Fruit fly (Drosophila melanogaster): ENCODE results near the gene CG32983.

CG32983 gene

dm6 chr2L:8843593-8843992 is 22.1 kb upstream of the CG32983 start:
- TF ChIP-seq CG8478 (optimal IDR thresholded peaks at IDR 0.05) (no peak), psq (optimal IDR thresholded peaks at IDR 0.05) (no peak), usp (GFP tag; optimal IDR thresholded peaks at IDR 0.05) (no peak)

- TF ChIP-seq psq (optimal IDR thresholded peaks at IDR 0.05), result no peak
- TF ChIP-seq usp (GFP tag; optimal IDR thresholded peaks at IDR 0.05), result no peak
- TF ChIP-seq EcR (GFP tag; optimal IDR thresholded peaks at IDR 0.05), result no peak
- no peak for TF ChIP-seq Dll (optimal IDR thresholded peaks at IDR 0.05)
- TF ChIP-seq pan (optimal IDR thresholded peaks at IDR 0.05), result no peak
- TF ChIP-seq CG8478 (optimal IDR thresholded peaks at IDR 0.05), result no peak
Observed at dm6 chr2L:8844693-8845092, 21.0 kb upstream of the CG32983 start.

- TF ChIP-seq Dll (optimal IDR thresholded peaks at IDR 0.05), result no peak
- TF ChIP-seq pan (optimal IDR thresholded peaks at IDR 0.05), result no peak
- no peak for TF ChIP-seq psq (optimal IDR thresholded peaks at IDR 0.05)
- TF ChIP-seq EcR (GFP tag; optimal IDR thresholded peaks at IDR 0.05), result no peak
- no peak for TF ChIP-seq usp (GFP tag; optimal IDR thresholded peaks at IDR 0.05)
- no peak for TF ChIP-seq CG8478 (optimal IDR thresholded peaks at IDR 0.05)
Observed at dm6 chr2L:8845931-8846330, 19.7 kb upstream of the CG32983 start.

- TF ChIP-seq Dll (optimal IDR thresholded peaks at IDR 0.05) (no peak), psq (optimal IDR thresholded peaks at IDR 0.05) (no peak), CG8478 (optimal IDR thresholded peaks at IDR 0.05) (no peak), usp (GFP tag; optimal IDR thresholded peaks at IDR 0.05) (no peak)
Observed at dm6 chr2L:8846726-8847554, 18.7 kb upstream of the CG32983 start.

dm6 chr2L:8849170-8849569 is 16.5 kb upstream of the CG32983 start:
- TF ChIP-seq Dll (optimal IDR thresholded peaks at IDR 0.05), result no peak
- no peak for TF ChIP-seq EcR (GFP tag; optimal IDR thresholded peaks at IDR 0.05)
- TF ChIP-seq usp (GFP tag; optimal IDR thresholded peaks at IDR 0.05), result no peak
- no peak for TF ChIP-seq pan (optimal IDR thresholded peaks at IDR 0.05)
- no peak for TF ChIP-seq CG8478 (optimal IDR thresholded peaks at IDR 0.05)
- no peak for TF ChIP-seq psq (optimal IDR thresholded peaks at IDR 0.05)

- no peak for TF ChIP-seq pan (optimal IDR thresholded peaks at IDR 0.05)
- no peak for TF ChIP-seq usp (GFP tag; optimal IDR thresholded peaks at IDR 0.05)
- TF ChIP-seq EcR (GFP tag; optimal IDR thresholded peaks at IDR 0.05), result no peak
- no peak for TF ChIP-seq Dll (optimal IDR thresholded peaks at IDR 0.05)
- no peak for TF ChIP-seq psq (optimal IDR thresholded peaks at IDR 0.05)
- TF ChIP-seq CG8478 (optimal IDR thresholded peaks at IDR 0.05), result no peak
Observed at dm6 chr2L:8851061-8851460, 14.6 kb upstream of the CG32983 start.

dm6 chr2L:8852235-8852634 is 13.4 kb upstream of the CG32983 start:
- no peak for TF ChIP-seq Dll (optimal IDR thresholded peaks at IDR 0.05)
- TF ChIP-seq EcR (GFP tag; optimal IDR thresholded peaks at IDR 0.05), result no peak
- TF ChIP-seq usp (GFP tag; optimal IDR thresholded peaks at IDR 0.05), result no peak

- TF ChIP-seq psq (optimal IDR thresholded peaks at IDR 0.05), result no peak
- TF ChIP-seq usp (GFP tag; optimal IDR thresholded peaks at IDR 0.05), result no peak
- no peak for TF ChIP-seq Dll (optimal IDR thresholded peaks at IDR 0.05)
- no peak for TF ChIP-seq CG8478 (optimal IDR thresholded peaks at IDR 0.05)
- TF ChIP-seq EcR (GFP tag; optimal IDR thresholded peaks at IDR 0.05), result no peak
- TF ChIP-seq pan (optimal IDR thresholded peaks at IDR 0.05), result no peak
Observed at dm6 chr2L:8855482-8855881, 10.2 kb upstream of the CG32983 start.

- TF ChIP-seq usp (GFP tag; optimal IDR thresholded peaks at IDR 0.05) (no peak), pan (optimal IDR thresholded peaks at IDR 0.05) (no peak), Dll (optimal IDR thresholded peaks at IDR 0.05) (no peak), EcR (GFP tag; optimal IDR thresholded peaks at IDR 0.05) (no peak), CG8478 (optimal IDR thresholded peaks at IDR 0.05) (no peak), psq (optimal IDR thresholded peaks at IDR 0.05) (no peak)
Observed at dm6 chr2L:8857752-8858151, 7.9 kb upstream of the CG32983 start.

- TF ChIP-seq CG8478 (optimal IDR thresholded peaks at IDR 0.05), result no peak
- no peak for TF ChIP-seq EcR (GFP tag; optimal IDR thresholded peaks at IDR 0.05)
- TF ChIP-seq usp (GFP tag; optimal IDR thresholded peaks at IDR 0.05), result no peak
- TF ChIP-seq Dll (optimal IDR thresholded peaks at IDR 0.05), result no peak
- no peak for TF ChIP-seq psq (optimal IDR thresholded peaks at IDR 0.05)
- no peak for TF ChIP-seq pan (optimal IDR thresholded peaks at IDR 0.05)
Observed at dm6 chr2L:8859839-8860238, 5.8 kb upstream of the CG32983 start.

dm6 chr2L:8860767-8861166 is 4.9 kb upstream of the CG32983 start:
- TF ChIP-seq usp (GFP tag; optimal IDR thresholded peaks at IDR 0.05) (no peak), EcR (GFP tag; optimal IDR thresholded peaks at IDR 0.05) (no peak), pan (optimal IDR thresholded peaks at IDR 0.05) (no peak), CG8478 (optimal IDR thresholded peaks at IDR 0.05) (no peak), psq (optimal IDR thresholded peaks at IDR 0.05) (no peak), Dll (optimal IDR thresholded peaks at IDR 0.05) (no peak)

- TF ChIP-seq pan (optimal IDR thresholded peaks at IDR 0.05) (no peak), psq (optimal IDR thresholded peaks at IDR 0.05) (no peak), CG8478 (optimal IDR thresholded peaks at IDR 0.05) (no peak), EcR (GFP tag; optimal IDR thresholded peaks at IDR 0.05) (no peak), Dll (optimal IDR thresholded peaks at IDR 0.05) (no peak), usp (GFP tag; optimal IDR thresholded peaks at IDR 0.05) (no peak)
Observed at dm6 chr2L:8862476-8862875, 3.2 kb upstream of the CG32983 start, which contains the start of gene CG32986. TSS of gene CG32986 (plus strand) at chr2L:8862776.

- TF ChIP-seq EcR (GFP tag; optimal IDR thresholded peaks at IDR 0.05), result no peak
- TF ChIP-seq pan (optimal IDR thresholded peaks at IDR 0.05), result no peak
- no peak for TF ChIP-seq psq (optimal IDR thresholded peaks at IDR 0.05)
- TF ChIP-seq usp (GFP tag; optimal IDR thresholded peaks at IDR 0.05), result no peak
- TF ChIP-seq CG8478 (optimal IDR thresholded peaks at IDR 0.05), result no peak
- TF ChIP-seq Dll (optimal IDR thresholded peaks at IDR 0.05), result no peak
Observed at dm6 chr2L:8863511-8863910, 2.1 kb upstream of the CG32983 start, which contains the start of gene CG32987. TSS of gene CG32987 (plus strand) at chr2L:8863811.

All from whole organism.